Fruit fly (Drosophila melanogaster): ENCODE results near the gene CG9855.

DNA sequence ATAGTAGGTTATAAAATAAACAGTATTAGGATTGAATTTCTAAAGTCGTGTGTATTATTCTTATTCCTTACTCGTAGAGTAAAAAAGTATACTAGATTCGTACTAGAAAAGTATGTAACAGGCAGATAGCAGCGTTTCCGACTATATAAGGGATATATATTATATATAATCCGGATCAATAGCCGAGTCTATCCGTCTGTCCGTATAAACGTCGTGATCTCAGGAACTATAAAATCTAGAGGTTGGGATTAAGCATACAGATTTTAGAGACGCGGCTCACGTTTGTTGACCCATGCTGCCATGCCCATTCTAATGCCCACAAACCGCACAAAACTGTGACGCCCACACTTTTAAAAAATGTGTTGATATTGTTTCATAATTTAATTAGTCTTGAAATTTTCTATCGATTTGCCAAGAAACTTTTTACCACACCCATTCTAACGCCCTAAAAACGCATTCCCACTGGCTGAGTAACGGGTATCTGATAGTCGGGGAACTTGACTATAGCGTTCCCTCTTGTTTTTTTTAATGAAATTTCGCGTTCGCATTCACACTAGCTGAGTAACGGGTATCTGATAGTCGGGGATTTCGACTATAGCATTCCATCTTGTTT lies 4.4 kb upstream of the CG9855 start, which contains the start of gene CG9853:
- TF ChIP-seq rn (GFP tag; IDR thresholded peaks at IDR 0.05) (no peak), EcR (GFP tag; optimal IDR thresholded peaks at IDR 0.05) (no peak), CG12605 (GFP tag; IDR thresholded peaks at IDR 0.05) (no peak), fd96Ca (GFP tag; IDR thresholded peaks at IDR 0.05) (no peak), CG15710 (tag; optimal IDR thresholded peaks at IDR 0.05) (no peak), D1 (tag; optimal IDR thresholded peaks at IDR 0.05) (no peak), CG13204 (GFP tag; optimal IDR thresholded peaks at IDR 0.05) (no peak), CG32121 (GFP tag; IDR thresholded peaks at IDR 0.05) (no peak), Ets98B (GFP tag; IDR thresholded peaks at IDR 0.05) (no peak), CG34367 (tag; optimal IDR thresholded peaks at IDR 0.05) (no peak), Pif1A (GFP tag; optimal IDR thresholded peaks at IDR 0.05) (no peak), gl (tag; optimal IDR thresholded peaks at IDR 0.05) (no peak), CG10348 (GFP tag; IDR thresholded peaks at IDR 0.05) (no peak)

Measured in whole organism, pupa.